Fruit fly (Drosophila melanogaster) whole organism, prepupa: Measurements from ENCODE around the gene Lcp65Ag1.

Experiments used
- Blimp-1 ChIP-seq: fragments of 200-800 bp; sonication (Bioruptor generic); optimal IDR thresholded peaks from 3 replicates; lab custom pipeline; 2017; ENCODE audit warnings: missing biosample characterization, missing genetic modification characterization, mild to moderate bottlenecking, moderate library complexity, missing genetic modification reagents
- CG10631 ChIP-seq: fragments of 200-800 bp; sonication (Bioruptor generic); optimal IDR thresholded peaks from 2 replicates; lab custom pipeline; 2016; ENCODE audit warnings: missing biosample characterization, missing genetic modification characterization
- CG11294 ChIP-seq: fragments of 200-800 bp; sonication (Bioruptor generic); IDR thresholded peaks from 2 replicates; pipeline ENCODE4 v1.3.6; 2022; ENCODE audit warnings: missing biosample characterization, missing genetic modification characterization
- CG1621 ChIP-seq: fragments of 200-800 bp; sonication (Bioruptor generic); optimal IDR thresholded peaks from 3 replicates; lab custom pipeline; 2018; ENCODE audit warnings: missing biosample characterization, mild to moderate bottlenecking, missing genetic modification characterization
- CG16779 ChIP-seq: fragments of 200-800 bp; sonication (Bioruptor generic); optimal IDR thresholded peaks from 3 replicates; lab custom pipeline; 2017; ENCODE audit warnings: missing biosample characterization, mild to moderate bottlenecking, missing genetic modification characterization
- CG31627 ChIP-seq: fragments of 200-800 bp; sonication (Bioruptor generic); optimal IDR thresholded peaks from 3 replicates; lab custom pipeline; 2016; ENCODE audit warnings: missing biosample characterization, missing genetic modification characterization
- CG32006 ChIP-seq: fragments of 200-800 bp; sonication (Bioruptor generic); optimal IDR thresholded peaks from 3 replicates; lab custom pipeline; 2017; ENCODE audit warnings: missing biosample characterization, mild to moderate bottlenecking, missing genetic modification characterization
- CG34406 ChIP-seq: fragments of 200-800 bp; sonication (Bioruptor generic); optimal IDR thresholded peaks from 3 replicates; lab custom pipeline; 2016; ENCODE audit warnings: missing biosample characterization, missing genetic modification characterization
- CG4318 ChIP-seq: fragments of 200-800 bp; sonication (Bioruptor generic); optimal IDR thresholded peaks from 3 replicates; lab custom pipeline; 2017; ENCODE audit warnings: missing biosample characterization, mild to moderate bottlenecking, missing genetic modification characterization
- CG6276 ChIP-seq: fragments of 200-800 bp; sonication (Bioruptor generic); optimal IDR thresholded peaks from 2 replicates; lab custom pipeline; 2017; ENCODE audit warnings: missing biosample characterization, mild to moderate bottlenecking, missing genetic modification characterization
- CG6808 ChIP-seq: fragments of 200-800 bp; sonication (Bioruptor generic); optimal IDR thresholded peaks from 3 replicates; lab custom pipeline; 2017; ENCODE audit warnings: missing biosample characterization, missing genetic modification characterization, mild to moderate bottlenecking, moderate library complexity, missing genetic modification reagents
- CG8119 ChIP-seq: fragments of 200-800 bp; sonication (Bioruptor generic); IDR thresholded peaks from 3 replicates; pipeline ENCODE4 v1.3.6; 2022; ENCODE audit warnings: missing biosample characterization, missing genetic modification characterization
- CG8319 ChIP-seq: fragments of 200-800 bp; sonication (Bioruptor generic); optimal IDR thresholded peaks from 3 replicates; lab custom pipeline; 2016; ENCODE audit warnings: missing biosample characterization, missing genetic modification characterization
- CG8632 ChIP-seq: fragments of 200-800 bp; sonication (Bioruptor generic); optimal IDR thresholded peaks from 3 replicates; lab custom pipeline; 2016; ENCODE audit warnings: missing biosample characterization, missing genetic modification characterization
- Eip78C ChIP-seq: fragments of 200-800 bp; sonication (Bioruptor generic); peaks from one replicate; lab custom pipeline; 2016; ENCODE audit warnings: missing biosample characterization, missing genetic modification characterization
- Ets96B ChIP-seq: fragments of 200-800 bp; optimal IDR thresholded peaks from 2 replicates; lab custom pipeline; 2019; ENCODE audit warnings: missing biosample characterization, mild to moderate bottlenecking, missing genetic modification characterization, moderate library complexity
- Hr4 ChIP-seq: fragments of 200-800 bp; sonication (Bioruptor generic); optimal IDR thresholded peaks from 3 replicates; lab custom pipeline; 2016; ENCODE audit warnings: missing biosample characterization, missing genetic modification characterization
- Met ChIP-seq: fragments of 200-800 bp; sonication (Bioruptor generic); optimal IDR thresholded peaks from 3 replicates; lab custom pipeline; 2016; ENCODE audit warnings: missing biosample characterization, missing genetic modification characterization
- Smox ChIP-seq: fragments of 200-800 bp; sonication (Bioruptor generic); optimal IDR thresholded peaks from 3 replicates; lab custom pipeline; 2016; ENCODE audit warnings: missing biosample characterization, missing genetic modification characterization
- Sox15 ChIP-seq: fragments of 200-800 bp; sonication (Bioruptor generic); optimal IDR thresholded peaks from 3 replicates; lab custom pipeline; 2016; ENCODE audit warnings: missing biosample characterization, missing genetic modification characterization
- achi ChIP-seq: fragments of 200-800 bp; sonication (Bioruptor generic); optimal IDR thresholded peaks from 3 replicates; lab custom pipeline; 2016; ENCODE audit warnings: missing biosample characterization, missing genetic modification characterization
- acj6 ChIP-seq: fragments of 200-800 bp; sonication (Bioruptor generic); optimal IDR thresholded peaks from 3 replicates; lab custom pipeline; 2016; ENCODE audit warnings: missing biosample characterization, missing genetic modification characterization
- dac ChIP-seq: fragments of 200-800 bp; sonication (Bioruptor generic); optimal IDR thresholded peaks from 2 replicates; lab custom pipeline; 2017; ENCODE audit warnings: missing biosample characterization, mild to moderate bottlenecking, missing genetic modification characterization
- eg ChIP-seq: fragments of 200-800 bp; sonication (Bioruptor generic); IDR thresholded peaks from 3 replicates; pipeline ENCODE4 v1.3.6; 2022; ENCODE audit warnings: missing biosample characterization, missing genetic modification characterization
- esn ChIP-seq: fragments of 200-800 bp; sonication (Bioruptor generic); optimal IDR thresholded peaks from 2 replicates; lab custom pipeline; 2016; ENCODE audit warnings: missing biosample characterization, mild to moderate bottlenecking, missing genetic modification characterization, moderate library complexity
- fkh ChIP-seq: fragments of 200-800 bp; sonication (Bioruptor generic); optimal IDR thresholded peaks from 3 replicates; lab custom pipeline; 2017; ENCODE audit warnings: missing biosample characterization, mild to moderate bottlenecking, missing genetic modification characterization, moderate library complexity
- net ChIP-seq: fragments of 200-800 bp; sonication (Bioruptor generic); optimal IDR thresholded peaks from 3 replicates; lab custom pipeline; 2016; ENCODE audit warnings: missing biosample characterization, missing genetic modification characterization
- pdm3 ChIP-seq: fragments of 200-800 bp; sonication (Bioruptor generic); optimal IDR thresholded peaks from 3 replicates; lab custom pipeline; 2016; ENCODE audit warnings: missing biosample characterization, missing genetic modification characterization
- ss ChIP-seq, 2 experiments: fragments of 200-800 bp; sonication (Bioruptor generic); optimal IDR thresholded peaks; 2 replicates in 1 of 2; 3 replicates in 1 of 2; lab custom pipeline; 2017 to 2018; ENCODE audit warnings: mild to moderate bottlenecking in 2 of 2, missing biosample characterization in 2 of 2, missing genetic modification characterization in 2 of 2, moderate library complexity in 1 of 2
- svp ChIP-seq: fragments of 200-800 bp; sonication (Bioruptor generic); peaks from one replicate; lab custom pipeline; 2016; ENCODE audit warnings: missing biosample characterization, missing genetic modification characterization
- topi ChIP-seq: fragments of 200-800 bp; sonication (Bioruptor generic); optimal IDR thresholded peaks from 3 replicates; lab custom pipeline; 2016; ENCODE audit warnings: missing biosample characterization, missing genetic modification characterization
- vri ChIP-seq: fragments of 200-800 bp; sonication (Bioruptor generic); optimal IDR thresholded peaks from 3 replicates; lab custom pipeline; 2016; ENCODE audit warnings: missing biosample characterization, mild to moderate bottlenecking, missing genetic modification characterization

The Lcp65Ag1 gene

DNA sequence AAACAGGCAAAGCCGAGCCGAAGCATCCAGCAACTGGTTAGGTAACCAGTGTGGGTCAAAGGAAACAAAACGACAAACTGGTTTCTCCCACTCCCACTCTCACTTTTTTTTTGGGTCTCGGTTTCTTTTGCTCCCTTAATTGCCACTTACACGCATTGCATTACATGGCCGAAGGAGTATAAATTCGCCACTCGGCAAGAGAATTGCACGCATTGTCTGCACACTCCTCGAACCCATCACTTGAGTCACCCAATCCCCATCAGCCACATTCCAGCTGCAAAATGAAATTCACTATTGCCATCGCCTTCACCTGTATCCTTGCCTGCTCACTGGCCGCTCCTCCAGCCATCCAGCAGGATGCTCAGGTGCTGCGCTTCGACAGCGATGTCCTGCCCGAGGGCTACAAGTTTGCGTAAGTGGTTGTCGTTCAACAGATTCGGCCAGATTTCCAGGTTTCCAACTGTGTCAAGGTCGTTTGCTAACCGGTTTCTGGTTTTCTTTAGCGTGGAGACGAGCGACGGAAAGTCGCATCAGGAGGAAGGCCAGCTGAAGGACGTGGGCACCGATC is 8.2 kb upstream of the Lcp65Ag1 start, which contains the start of gene Lcp65Ad:
TSS of gene Lcp65Ad (plus strand) at position 208 of the 568 bp plus-strand sequence.
- TF ChIP-seq dac (GFP tag; lab: Kevin White, UChicago) = no peak
- no peak for TF ChIP-seq achi
- TF ChIP-seq ss (GFP tag; optimal IDR thresholded peaks at IDR 0.05; lab: Kevin White, UChicago) = peak; percentile 31 to 63
- TF ChIP-seq Ets96B (tag; lab: Kevin White, UChicago) = no peak
- no peak for TF ChIP-seq CG4318 (GFP tag; lab: Kevin White, UChicago)
- TF ChIP-seq CG6276 = no peak
- peak; percentile 14 for TF ChIP-seq CG6808 (GFP tag; lab: Kevin White, UChicago)
- peak; percentile 58 for TF ChIP-seq Eip78C (GFP tag; lab: Kevin White, UChicago)
- peak; percentile 84 for TF ChIP-seq Blimp-1 (GFP tag; lab: Kevin White, UChicago)

dm6 chr3L:6142313-6142712 is 7.2 kb upstream of the Lcp65Ag1 start, which contains the start of gene Cpr65Aw:
Gene Cpr65Aw (minus strand): TSS chr3L:6142413.
- TF ChIP-seq svp (GFP tag; lab: Kevin White, UChicago) (no peak), pdm3 (GFP tag; lab: Kevin White, UChicago) (no peak), Blimp-1 (GFP tag; lab: Kevin White, UChicago) (no peak), ss (GFP tag; optimal IDR thresholded peaks at IDR 0.05; lab: Kevin White, UChicago) (no peak), CG34406 (no peak), esn (GFP tag; lab: Kevin White, UChicago) (no peak), CG16779 (tag; lab: Kevin White, UChicago) (no peak), Smox (GFP tag; lab: Kevin White, UChicago) (no peak), fkh (GFP tag; lab: Kevin White, UChicago) (no peak), CG8632 (GFP tag; lab: Kevin White, UChicago) (no peak), CG10631 (GFP tag; lab: Kevin White, UChicago) (no peak), CG8119 (GFP tag; lab: Robert Waterston, UW) (no peak)

dm6 chr3L:6141538-6141937 is 6.5 kb upstream of the Lcp65Ag1 start:
- TF ChIP-seq CG31627 (GFP tag; lab: Kevin White, UChicago) = no peak
- no peak for TF ChIP-seq CG1621
- peak; percentile 92 for TF ChIP-seq Blimp-1 (GFP tag; lab: Kevin White, UChicago)
- TF ChIP-seq vri (GFP tag; lab: Kevin White, UChicago) = peak; percentile 90
- no peak for TF ChIP-seq dac (GFP tag; lab: Kevin White, UChicago)

DNA sequence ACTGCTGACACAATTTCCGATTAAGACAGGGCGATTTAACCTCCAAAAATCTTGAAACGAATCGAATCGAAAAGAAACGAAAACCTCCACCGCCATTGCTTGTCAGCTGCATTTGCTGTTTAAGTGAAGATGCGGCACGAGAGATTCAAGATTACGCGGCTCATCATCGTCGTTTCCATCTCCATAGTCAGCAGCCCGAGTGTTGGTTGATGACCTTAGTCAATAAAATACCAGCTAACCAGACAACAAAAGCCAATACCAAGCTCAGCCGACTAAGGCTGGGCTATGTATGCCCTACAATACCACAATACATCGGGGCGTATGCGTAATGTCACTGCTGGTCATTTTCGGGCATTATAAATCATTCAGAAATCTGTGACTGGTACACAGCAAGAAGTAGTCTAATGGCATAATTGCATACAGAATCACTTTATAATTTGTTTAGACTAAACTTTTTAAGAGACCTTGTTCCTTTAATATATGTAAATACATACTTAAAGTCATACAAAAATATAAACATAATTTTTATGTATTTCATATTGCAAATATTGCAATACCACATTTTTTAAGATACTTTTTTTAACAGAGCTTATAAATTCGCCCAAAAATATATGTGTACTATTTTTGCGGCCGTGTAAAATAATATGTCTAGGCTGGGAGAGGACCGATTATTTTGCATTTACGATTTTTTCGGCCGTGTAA is 5.8 kb upstream of the Lcp65Ag1 start:
- peak; percentile 9 for TF ChIP-seq CG10631 (GFP tag; lab: Kevin White, UChicago)
- peak; percentile 5 for TF ChIP-seq CG8319 (GFP tag; lab: Kevin White, UChicago)
- TF ChIP-seq CG1621 = no peak
- no peak for TF ChIP-seq Hr4 (GFP tag; lab: Kevin White, UChicago)
- TF ChIP-seq CG32006 (GFP tag; lab: Kevin White, UChicago) = no peak
- TF ChIP-seq eg (GFP tag; lab: Robert Waterston, UW) = no peak
- TF ChIP-seq CG8632 (GFP tag; lab: Kevin White, UChicago) = peak; percentile 21
- TF ChIP-seq net = no peak
- TF ChIP-seq Met (GFP tag; lab: Kevin White, UChicago) = no peak
- TF ChIP-seq topi = no peak
- no peak for TF ChIP-seq Sox15 (GFP tag; lab: Kevin White, UChicago)
- peak; percentile 29 for TF ChIP-seq CG34406
- TF ChIP-seq ss (GFP tag; optimal IDR thresholded peaks at IDR 0.05; lab: Kevin White, UChicago) = no peak
- peak; percentile 3 for TF ChIP-seq acj6 (GFP tag; lab: Kevin White, UChicago)
- TF ChIP-seq CG11294 (GFP tag; lab: Robert Waterston, UW) = no peak
- peak; percentile 76 for TF ChIP-seq Eip78C (GFP tag; lab: Kevin White, UChicago)
